Fruit fly (Drosophila melanogaster) whole organism, embryonic: ENCODE data around the gene CG34307.

Experiments used
- CG10431 ChIP-seq: fragments of 200-800 bp; sonication (Bioruptor generic); optimal IDR thresholded peaks from 3 replicates; lab custom pipeline; 2018; ENCODE audit warnings: missing biosample characterization, mild to moderate bottlenecking, missing genetic modification characterization
- CG11247 ChIP-seq: fragments of 200-800 bp; sonication (Bioruptor generic); IDR thresholded peaks from 2 replicates; pipeline ENCODE4 v1.3.6; 2022; ENCODE audit warnings: missing biosample characterization, missing genetic modification characterization
- CG11695 ChIP-seq: fragments of 200-800 bp; sonication (Bioruptor generic); IDR thresholded peaks from 3 replicates; pipeline ENCODE4 v1.3.6; 2022; ENCODE audit warnings: missing biosample characterization, missing genetic modification characterization
- CG12769 ChIP-seq: fragments of 200-800 bp; sonication (Bioruptor generic); optimal IDR thresholded peaks from 2 replicates; lab custom pipeline; 2019; ENCODE audit warnings: missing biosample characterization, mild to moderate bottlenecking, missing genetic modification characterization, moderate library complexity
- CG13894 ChIP-seq: fragments of 200-800 bp; sonication (Bioruptor generic); optimal IDR thresholded peaks from 3 replicates; lab custom pipeline; 2018; ENCODE audit warnings: missing biosample characterization, mild to moderate bottlenecking, missing genetic modification characterization, moderate library complexity
- CG15479 ChIP-seq: fragments of 200-800 bp; sonication (Bioruptor generic); optimal IDR thresholded peaks from 3 replicates; lab custom pipeline; 2019; ENCODE audit warnings: missing biosample characterization, mild to moderate bottlenecking, missing genetic modification characterization, moderate library complexity
- CG1647 ChIP-seq: fragments of 200-800 bp; sonication (Bioruptor generic); optimal IDR thresholded peaks from 3 replicates; lab custom pipeline; 2016; ENCODE audit warnings: missing biosample characterization, missing genetic modification characterization
- CG17802 ChIP-seq: fragments of 200-800 bp; sonication (Bioruptor generic); optimal IDR thresholded peaks from 2 replicates; lab custom pipeline; 2018; ENCODE audit warnings: missing biosample characterization, mild to moderate bottlenecking, missing genetic modification characterization, moderate library complexity
- CG1792 ChIP-seq: fragments of 200-800 bp; sonication (Bioruptor generic); optimal IDR thresholded peaks from 2 replicates; lab custom pipeline; 2016; ENCODE audit warnings: missing biosample characterization, missing genetic modification characterization
- CG2116 ChIP-seq: fragments of 200-800 bp; sonication (Bioruptor generic); optimal IDR thresholded peaks from 3 replicates; lab custom pipeline; 2018; ENCODE audit warnings: missing biosample characterization, mild to moderate bottlenecking, missing genetic modification characterization
- CG2120 ChIP-seq: fragments of 200-800 bp; sonication (Bioruptor generic); optimal IDR thresholded peaks from 3 replicates; lab custom pipeline; 2016; ENCODE audit warnings: missing biosample characterization, missing genetic modification characterization
- CG2129 ChIP-seq: fragments of 200-800 bp; sonication (Bioruptor generic); IDR thresholded peaks from 2 replicates; pipeline ENCODE4 v1.3.6; 2022; ENCODE audit warnings: missing biosample characterization, missing genetic modification characterization; ENCODE audit not compliant: partially characterized antibody
- CG3281 ChIP-seq: fragments of 200-800 bp; sonication (Bioruptor generic); optimal IDR thresholded peaks from 3 replicates; lab custom pipeline; 2017; ENCODE audit warnings: missing biosample characterization, mild to moderate bottlenecking, missing genetic modification characterization
- CG42726 ChIP-seq: fragments of 200-800 bp; sonication (Bioruptor generic); IDR thresholded peaks from 2 replicates; pipeline ENCODE4 v1.3.6; 2022; ENCODE audit warnings: missing biosample characterization, missing genetic modification characterization; ENCODE audit not compliant: partially characterized antibody
- CG7372 ChIP-seq: fragments of 200-800 bp; sonication (Bioruptor generic); IDR thresholded peaks from 2 replicates; pipeline ENCODE4 v1.3.6; 2022; ENCODE audit warnings: missing biosample characterization, missing genetic modification characterization
- CG7745 ChIP-seq: fragments of 200-800 bp; sonication (Bioruptor generic); optimal IDR thresholded peaks from 2 replicates; lab custom pipeline; 2018; ENCODE audit warnings: missing biosample characterization, mild to moderate bottlenecking, missing genetic modification characterization, moderate library complexity
- CG8089 ChIP-seq: fragments of 200-800 bp; sonication (Bioruptor generic); optimal IDR thresholded peaks from 3 replicates; lab custom pipeline; 2016; ENCODE audit warnings: missing biosample characterization, missing genetic modification characterization
- CG8281 ChIP-seq: fragments of 200-800 bp; sonication (Bioruptor generic); optimal IDR thresholded peaks from 2 replicates; lab custom pipeline; 2018; ENCODE audit warnings: missing biosample characterization, mild to moderate bottlenecking, missing genetic modification characterization, moderate library complexity
- CTCF ChIP-seq: fragments of 200-800 bp; sonication (Bioruptor generic); optimal IDR thresholded peaks from 2 replicates; lab custom pipeline; 2017; ENCODE audit warnings: missing biosample characterization, mild to moderate bottlenecking, missing genetic modification characterization, moderate library complexity
- Drgx ChIP-seq: fragments of 200-800 bp; sonication (Bioruptor generic); IDR thresholded peaks from 2 replicates; pipeline ENCODE4 v1.3.6; 2022; ENCODE audit warnings: missing biosample characterization, missing genetic modification characterization
- Eip74EF ChIP-seq, 2 experiments: fragments of 200-800 bp in 1 of 2; fragments of >200 bp in 1 of 2; sonication (Bioruptor generic) in 1 of 2; optimal IDR thresholded peaks; 2 replicates each; lab custom pipeline; 2017 to 2019; ENCODE audit warnings: missing biosample characterization in 2 of 2, missing genetic modification characterization in 2 of 2, mild to moderate bottlenecking in 1 of 2, moderate library complexity in 1 of 2
- Ets97D ChIP-seq: fragments of 200-800 bp; sonication (Bioruptor generic); optimal IDR thresholded peaks from 3 replicates; lab custom pipeline; 2016; ENCODE audit warnings: missing biosample characterization, missing genetic modification characterization
- H15 ChIP-seq: fragments of 200-800 bp; sonication (Bioruptor generic); IDR thresholded peaks from 3 replicates; pipeline ENCODE4 v1.3.6; 2022; ENCODE audit warnings: missing biosample characterization, missing genetic modification characterization
- HmgD ChIP-seq: fragments of 200-800 bp; sonication (Bioruptor generic); optimal IDR thresholded peaks from 3 replicates; lab custom pipeline; 2016; ENCODE audit warnings: missing biosample characterization, missing genetic modification characterization
- Hmr ChIP-seq: fragments of 200-800 bp; sonication (Bioruptor generic); optimal IDR thresholded peaks from 3 replicates; lab custom pipeline; 2017; ENCODE audit warnings: mild to moderate bottlenecking, missing biosample characterization, missing genetic modification reagents, missing genetic modification characterization
- Hr51 ChIP-seq, 2 experiments: fragments of 200-800 bp; sonication (Bioruptor generic); optimal IDR thresholded peaks; 2 replicates in 1 of 2; 3 replicates in 1 of 2; lab custom pipeline; 2016 to 2018; ENCODE audit warnings: missing biosample characterization in 2 of 2, missing genetic modification characterization in 2 of 2, mild to moderate bottlenecking in 1 of 2, moderate library complexity in 1 of 2
- Oaz ChIP-seq: fragments of 200-800 bp; sonication (Bioruptor generic); IDR thresholded peaks from 2 replicates; pipeline ENCODE4 v1.3.6; 2022; ENCODE audit warnings: missing biosample characterization, missing genetic modification characterization
- Optix ChIP-seq: fragments of 200-800 bp; sonication (Bioruptor generic); IDR thresholded peaks from 3 replicates; pipeline ENCODE4 v1.3.6; 2022; ENCODE audit warnings: missing biosample characterization, missing genetic modification characterization
- Usf ChIP-seq: fragments of 200-800 bp; sonication (Bioruptor generic); optimal IDR thresholded peaks from 2 replicates; lab custom pipeline; 2017; ENCODE audit warnings: missing genotype, missing biosample characterization, missing genetic modification characterization
- ac ChIP-seq: fragments of 200-800 bp; sonication (Bioruptor generic); optimal IDR thresholded peaks from 3 replicates; lab custom pipeline; 2017; ENCODE audit warnings: missing biosample characterization, mild to moderate bottlenecking, missing genetic modification characterization
- ap ChIP-seq: fragments of 200-800 bp; sonication (Bioruptor generic); IDR thresholded peaks from 2 replicates; pipeline ENCODE4 v1.3.6; 2022; ENCODE audit warnings: missing biosample characterization, missing genetic modification characterization
- az2 ChIP-seq: fragments of 200-800 bp; sonication (Bioruptor generic); optimal IDR thresholded peaks from 3 replicates; lab custom pipeline; 2016; ENCODE audit warnings: missing biosample characterization, missing genetic modification characterization
- cato ChIP-seq: fragments of 200-800 bp; sonication (Bioruptor generic); optimal IDR thresholded peaks from 2 replicates; lab custom pipeline; 2016; ENCODE audit warnings: missing biosample characterization, missing genetic modification characterization, borderline replicate concordance
- crc ChIP-seq: fragments of 200-800 bp; sonication (Bioruptor generic); optimal IDR thresholded peaks from 2 replicates; lab custom pipeline; 2016; ENCODE audit warnings: missing biosample characterization, missing genetic modification characterization
- dati ChIP-seq: fragments of 200-800 bp; sonication (Bioruptor generic); IDR thresholded peaks from 2 replicates; pipeline ENCODE4 v1.3.6; 2022; ENCODE audit warnings: missing biosample characterization, missing genetic modification characterization
- dpn ChIP-seq, 2 experiments: fragments of 200-800 bp; sonication (Bioruptor generic); optimal IDR thresholded peaks; 3 replicates each; lab custom pipeline; 2016; ENCODE audit warnings: missing biosample characterization in 2 of 2, missing genetic modification characterization in 2 of 2
- gcm2 ChIP-seq: fragments of 200-800 bp; sonication (Bioruptor generic); optimal IDR thresholded peaks from 2 replicates; lab custom pipeline; 2016; ENCODE audit warnings: missing biosample characterization, missing genetic modification characterization
- hb ChIP-seq: fragments of 200-800 bp; sonication (Bioruptor generic); IDR thresholded peaks from 3 replicates; pipeline ENCODE4 v1.3.6; 2022; ENCODE audit warnings: missing biosample characterization, missing genetic modification characterization; ENCODE audit not compliant: partially characterized antibody
- lola ChIP-seq, 3 experiments: fragments of >200 bp in 2 of 3; fragments of 200-800 bp in 1 of 3; sonication (Bioruptor generic) in 1 of 3; optimal IDR thresholded peaks; 2 replicates each; lab custom pipeline; 2017 to 2019; ENCODE audit warnings: missing biosample characterization in 3 of 3, missing genetic modification characterization in 3 of 3, mild to moderate bottlenecking in 1 of 3, moderate library complexity in 1 of 3
- luna ChIP-seq: fragments of 200-800 bp; sonication (Bioruptor generic); optimal IDR thresholded peaks from 2 replicates; lab custom pipeline; 2016; ENCODE audit warnings: missing biosample characterization, missing genetic modification characterization
- mirr ChIP-seq: fragments of 200-800 bp; sonication (Bioruptor generic); optimal IDR thresholded peaks from 3 replicates; lab custom pipeline; 2018; ENCODE audit warnings: missing biosample characterization, mild to moderate bottlenecking, missing genetic modification characterization
- nau ChIP-seq: fragments of 200-800 bp; sonication (Bioruptor generic); optimal IDR thresholded peaks from 3 replicates; lab custom pipeline; 2017; ENCODE audit warnings: missing biosample characterization, mild to moderate bottlenecking, missing genetic modification characterization, missing genetic modification reagents
- nerfin-2 ChIP-seq: fragments of 200-800 bp; sonication (Bioruptor generic); IDR thresholded peaks from 2 replicates; pipeline ENCODE4 v1.3.6; 2022; ENCODE audit warnings: missing biosample characterization, missing genetic modification characterization; ENCODE audit not compliant: partially characterized antibody
- oc ChIP-seq: fragments of 200-800 bp; sonication (Bioruptor generic); optimal IDR thresholded peaks from 2 replicates; lab custom pipeline; 2018; ENCODE audit warnings: missing biosample characterization, mild to moderate bottlenecking, missing genetic modification characterization, moderate library complexity
- org-1 ChIP-seq: fragments of 200-800 bp; sonication (Bioruptor generic); optimal IDR thresholded peaks from 2 replicates; lab custom pipeline; 2017; ENCODE audit warnings: missing biosample characterization, missing genetic modification characterization
- otp ChIP-seq: fragments of 200-800 bp; sonication (Bioruptor generic); IDR thresholded peaks from 3 replicates; pipeline ENCODE4, ENCODE4 v1.3.6; 2022; ENCODE audit warnings: missing biosample characterization, missing genetic modification characterization
- sim ChIP-seq: fragments of 200-800 bp; sonication (Bioruptor generic); IDR thresholded peaks from 2 replicates; pipeline ENCODE4 v1.3.6; 2022; ENCODE audit warnings: missing biosample characterization, missing genetic modification characterization
- slou ChIP-seq: fragments of 200-800 bp; sonication (Bioruptor generic); optimal IDR thresholded peaks from 3 replicates; lab custom pipeline; 2016; ENCODE audit warnings: missing biosample characterization, missing genetic modification characterization
- stc ChIP-seq: fragments of 200-800 bp; sonication (Bioruptor generic); IDR thresholded peaks from 2 replicates; pipeline ENCODE4 v1.3.6; 2022; ENCODE audit warnings: missing biosample characterization, missing genetic modification characterization
- tgo ChIP-seq: fragments of 200-800 bp; sonication (Bioruptor generic); IDR thresholded peaks from 3 replicates; pipeline ENCODE4 v1.3.6; 2022; ENCODE audit warnings: missing biosample characterization, missing genetic modification characterization
- wdn ChIP-seq: fragments of 200-800 bp; sonication (Bioruptor generic); IDR thresholded peaks from 2 replicates; pipeline ENCODE4 v1.3.6; 2022; ENCODE audit warnings: missing biosample characterization, missing genetic modification characterization
- wek ChIP-seq: fragments of 200-800 bp; sonication (Bioruptor generic); optimal IDR thresholded peaks from 3 replicates; lab custom pipeline; 2018; ENCODE audit warnings: missing biosample characterization, mild to moderate bottlenecking, missing genetic modification characterization, moderate library complexity

CG34307 gene

DNA sequence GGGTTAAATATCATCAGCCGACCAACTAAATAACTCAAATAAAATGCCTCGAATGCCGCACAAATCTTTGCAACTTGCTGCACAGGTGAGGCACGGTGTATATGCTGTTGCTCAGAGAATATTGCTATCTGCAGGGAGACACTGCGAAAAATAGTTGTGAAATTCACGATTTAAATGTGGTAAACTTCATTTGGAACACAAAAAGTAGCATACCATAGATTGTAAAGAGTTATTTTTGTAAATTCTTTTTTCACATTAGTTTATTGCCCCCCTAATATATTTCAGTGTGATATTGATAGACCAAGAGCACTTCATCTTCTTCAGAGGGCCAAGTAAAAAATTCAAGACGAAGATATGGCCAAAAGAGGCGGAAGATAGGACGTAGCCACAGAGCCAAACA lies 23.2 kb downstream of the CG34307 start (continued):
- TF ChIP-seq CG11247 (GFP tag; lab: Robert Waterston, UW): no peak
- no peak for TF ChIP-seq CG42726
- TF ChIP-seq luna (GFP tag; lab: Kevin White, UChicago): no peak
- TF ChIP-seq CG2120 (GFP tag; lab: Kevin White, UChicago): peak; percentile 27
- peak in 1 of 2 experiments; percentile 6 for TF ChIP-seq dpn (GFP tag; optimal IDR thresholded peaks at IDR 0.05; lab: Kevin White, UChicago)
- peak; percentile 31 for TF ChIP-seq Hmr (GFP tag; lab: Kevin White, UChicago)
- no peak for TF ChIP-seq CG8281
- no peak for TF ChIP-seq CG1792
- TF ChIP-seq CG15479: no peak
- no peak for TF ChIP-seq CG7745 (tag; lab: Kevin White, UChicago)
- no peak for TF ChIP-seq lola (GFP tag; optimal IDR thresholded peaks at IDR 0.05; lab: Kevin White, UChicago)
- no peak for TF ChIP-seq dati
- no peak for TF ChIP-seq CG11695
- no peak for TF ChIP-seq CG7372 (GFP tag; lab: Robert Waterston, UW)
- no peak for TF ChIP-seq oc (tag; lab: Kevin White, UChicago)
- TF ChIP-seq CG2116 (GFP tag; lab: Kevin White, UChicago): no peak
- TF ChIP-seq otp (GFP tag; lab: Robert Waterston, UW): no peak
- 0 out of 2 replicates have a peak, but pooled peaks have one; percentile 17 for TF ChIP-seq ap
- no peak for TF ChIP-seq crc (GFP tag; lab: Kevin White, UChicago)
- no peak for TF ChIP-seq hb (GFP tag; lab: Robert Waterston, UW)
- TF ChIP-seq nerfin-2 (GFP tag; lab: Robert Waterston, UW): no peak
- no peak for TF ChIP-seq Eip74EF (GFP tag; optimal IDR thresholded peaks at IDR 0.05; lab: Kevin White, UChicago)
- no peak for TF ChIP-seq nau (GFP tag; lab: Kevin White, UChicago)
- TF ChIP-seq CG10431: no peak
- TF ChIP-seq mirr (GFP tag; lab: Kevin White, UChicago): no peak
- TF ChIP-seq az2 (GFP tag; lab: Kevin White, UChicago): peak; percentile 17
- TF ChIP-seq CG2129 (GFP tag; lab: Robert Waterston, UW): no peak
- no peak for TF ChIP-seq CG17802
- TF ChIP-seq slou: no peak
- TF ChIP-seq CG1647 (GFP tag; lab: Kevin White, UChicago): no peak
- no peak for TF ChIP-seq CG13894
- TF ChIP-seq Usf (GFP tag; lab: Kevin White, UChicago): no peak
- peak; percentile 20 for TF ChIP-seq CG12769 (tag; lab: Kevin White, UChicago)
- TF ChIP-seq CTCF (GFP tag; lab: Kevin White, UChicago): no peak
- TF ChIP-seq sim (GFP tag; lab: Robert Waterston, UW): no peak
- no peak for TF ChIP-seq Oaz (GFP tag; lab: Robert Waterston, UW)
- TF ChIP-seq cato (GFP tag; lab: Kevin White, UChicago): no peak
- peak in 1 of 2 experiments; percentile 30 for TF ChIP-seq Hr51 (GFP tag; optimal IDR thresholded peaks at IDR 0.05; lab: Kevin White, UChicago)
- TF ChIP-seq CG3281 (GFP tag; lab: Kevin White, UChicago): peak; percentile 2
- TF ChIP-seq org-1 (GFP tag; lab: Kevin White, UChicago): no peak
- TF ChIP-seq Ets97D: no peak
- no peak for TF ChIP-seq stc (GFP tag; lab: Robert Waterston, UW)
- TF ChIP-seq ac (GFP tag; lab: Kevin White, UChicago): no peak
- no peak for TF ChIP-seq H15 (GFP tag; lab: Robert Waterston, UW)
- TF ChIP-seq CG8089: no peak
- no peak for TF ChIP-seq gcm2 (GFP tag; lab: Kevin White, UChicago)
- no peak for TF ChIP-seq Optix
- TF ChIP-seq tgo: peak; percentile 46; the same call in 2 of the 3 replicates
- TF ChIP-seq Drgx (GFP tag; lab: Robert Waterston, UW): peak; percentile 86
- TF ChIP-seq wdn (GFP tag; lab: Robert Waterston, UW): no peak
- no peak for TF ChIP-seq HmgD (GFP tag; lab: Kevin White, UChicago)
- no peak for TF ChIP-seq wek
